Fruit fly (Drosophila melanogaster): ENCODE data around the gene Fgop2.
A peak's percentile ranks its signal among the peaks of the same experiment; 100 is the strongest.

The Fgop2 gene

DNA sequence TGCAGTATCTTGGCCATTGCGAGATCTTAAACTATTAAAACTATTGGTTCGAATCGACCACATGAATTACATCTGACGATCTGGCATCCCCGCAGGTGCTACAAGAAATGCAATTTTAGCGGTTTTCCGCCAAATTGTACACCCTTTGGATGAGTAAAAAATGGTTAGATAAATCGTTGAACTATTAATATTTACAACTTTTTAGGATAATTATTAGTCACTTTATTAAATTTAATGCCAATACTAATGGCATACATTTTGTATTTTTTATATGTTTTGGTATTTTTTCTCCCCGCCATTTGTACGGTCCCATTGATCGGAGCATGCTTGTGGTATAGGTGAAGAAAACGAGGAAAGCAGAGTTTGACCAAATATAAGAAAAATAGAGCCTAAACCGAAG, 37.3 kb downstream of the Fgop2 start, which contains the start of the genes Polr1F and Rat1:
Polr1F (minus strand) TSS at position 84 of the 400 bp plus-strand sequence.
Rat1 (plus strand) TSS at position 323 of the 400 bp plus-strand sequence.
- TF ChIP-seq Met (GFP tag; optimal IDR thresholded peaks at IDR 0.05) = no peak
- no peak for TF ChIP-seq cyc (GFP tag; optimal IDR thresholded peaks at IDR 0.05)
- TF ChIP-seq esn (GFP tag; optimal IDR thresholded peaks at IDR 0.05) = peak; percentile 39
- peak; percentile 47 for TF ChIP-seq CG31627 (GFP tag; optimal IDR thresholded peaks at IDR 0.05)
- TF ChIP-seq salr (GFP tag; optimal IDR thresholded peaks at IDR 0.05) = no peak
- TF ChIP-seq ss (GFP tag; optimal IDR thresholded peaks at IDR 0.05) = no peak

Measured in whole organism, prepupa.